Fruit fly (Drosophila melanogaster) whole organism, embryonic: ENCODE data around the gene ninaE.

Source experiments
- Bgb ChIP-seq: fragments of 200-800 bp; sonication (Bioruptor generic); IDR thresholded peaks from 2 replicates; pipeline ENCODE4 v1.3.6; 2022; ENCODE audit warnings: missing biosample characterization, missing genetic modification characterization; ENCODE audit not compliant: partially characterized antibody
- CG12236 ChIP-seq: fragments of 200-800 bp; sonication (Bioruptor generic); optimal IDR thresholded peaks from 2 replicates; lab custom pipeline; 2016; ENCODE audit warnings: missing biosample characterization, missing genetic modification characterization
- CG6791 ChIP-seq: fragments of 200-800 bp; sonication (Bioruptor generic); IDR thresholded peaks from 3 replicates; pipeline ENCODE4 v1.3.6; 2022; ENCODE audit warnings: missing biosample characterization, missing genetic modification characterization; ENCODE audit not compliant: partially characterized antibody
- HHEX ChIP-seq: fragments of 200-800 bp; sonication (Bioruptor generic); optimal IDR thresholded peaks from 3 replicates; lab custom pipeline; 2017; ENCODE audit warnings: missing biosample characterization, mild to moderate bottlenecking, missing genetic modification characterization, missing genetic modification reagents
- Hr39 ChIP-seq: fragments of >200 bp; optimal IDR thresholded peaks from 2 replicates; lab custom pipeline; 2017
- Max ChIP-seq: fragments of 200-800 bp; sonication (Bioruptor generic); optimal IDR thresholded peaks from 2 replicates; lab custom pipeline; 2016; ENCODE audit warnings: missing biosample characterization, mild to moderate bottlenecking, missing genetic modification characterization
- Pdp1 ChIP-seq, 2 experiments: fragments of 200-800 bp; sonication (Bioruptor generic); optimal IDR thresholded peaks; 3 replicates each; lab custom pipeline; 2016; ENCODE audit warnings: missing biosample characterization in 2 of 2, missing genetic modification characterization in 2 of 2, mild to moderate bottlenecking in 1 of 2, moderate library complexity in 1 of 2
- Ravus ChIP-seq: fragments of 200-800 bp; sonication (Bioruptor generic); IDR thresholded peaks from 2 replicates; pipeline ENCODE4 v1.3.6; 2022; ENCODE audit warnings: missing biosample characterization, missing genetic modification characterization
- pum ChIP-seq: fragments of 200-800 bp; sonication (Bioruptor generic); optimal IDR thresholded peaks from 2 replicates; lab custom pipeline; 2016; ENCODE audit warnings: missing biosample characterization, missing genetic modification characterization
- sens ChIP-seq: fragments of 200-800 bp; sonication (Bioruptor generic); peaks from one replicate; lab custom pipeline; 2016; ENCODE audit warnings: missing biosample characterization, missing genetic modification characterization
- shn ChIP-seq: fragments of 200-800 bp; sonication (Bioruptor generic); optimal IDR thresholded peaks from 3 replicates; lab custom pipeline; 2016; ENCODE audit warnings: missing biosample characterization, missing genetic modification characterization

dm6 chr3R:19932169-19932568 lies 44.2 kb upstream of the ninaE start:
- TF ChIP-seq HHEX (GFP tag; lab: Kevin White, UChicago): no peak
- no peak for TF ChIP-seq Max (GFP tag; lab: Kevin White, UChicago)
- TF ChIP-seq sens (GFP tag; lab: Kevin White, UChicago): no peak
- peak; percentile 39 for TF ChIP-seq Hr39
- no peak for TF ChIP-seq shn (GFP tag; lab: Kevin White, UChicago)
- no peak for TF ChIP-seq Bgb
- no peak for TF ChIP-seq pum (GFP tag; lab: Kevin White, UChicago)
- no peak for TF ChIP-seq CG6791 (GFP tag; lab: Robert Waterston, UW)
- TF ChIP-seq Pdp1 (GFP tag; optimal IDR thresholded peaks at IDR 0.05; lab: Kevin White, UChicago): no peak
- TF ChIP-seq CG12236: no peak
- no peak for TF ChIP-seq Ravus (GFP tag; lab: Robert Waterston, UW)
